Fruit fly (Drosophila melanogaster): Measurements from ENCODE around the gene odd.

DNA sequence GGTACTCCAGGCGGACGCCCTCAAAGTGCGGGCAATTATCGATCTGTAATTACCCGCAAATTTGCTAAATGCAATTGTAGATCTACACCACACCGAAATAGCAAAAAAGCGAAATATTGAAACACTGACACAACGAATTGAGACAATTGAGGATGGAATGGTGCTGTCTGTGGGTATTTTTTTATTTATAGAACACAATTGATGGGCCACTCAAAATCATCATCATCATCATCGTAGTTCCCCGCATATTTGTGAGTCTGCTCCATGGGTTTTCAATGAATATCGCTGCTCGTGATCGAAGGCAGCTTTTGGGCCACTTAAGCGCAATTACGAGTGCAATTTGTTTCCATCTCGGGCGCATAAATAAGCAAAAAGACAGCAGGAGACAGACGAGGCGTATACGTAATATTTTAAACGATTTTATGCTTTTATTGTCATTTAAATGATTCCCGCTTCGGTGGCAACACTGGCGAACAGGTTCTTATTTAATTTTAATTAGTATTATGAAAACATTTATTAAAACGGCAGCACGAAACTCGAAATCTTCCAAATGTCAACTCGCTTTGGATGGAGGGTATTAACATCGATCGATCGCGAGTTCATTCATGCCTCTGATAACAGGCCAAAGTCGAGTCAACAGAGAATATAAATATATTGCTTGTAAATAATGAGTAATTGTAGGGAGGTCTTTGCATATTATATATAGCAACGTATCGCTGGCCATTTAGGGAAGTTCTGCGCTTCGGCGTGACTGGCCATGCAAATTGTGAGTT, 35.8 kb upstream of the odd start:
- TF ChIP-seq CG1621 (tag; optimal IDR thresholded peaks at IDR 0.05) (no peak), lz (GFP tag; optimal IDR thresholded peaks at IDR 0.05) (no peak), Smox (GFP tag; optimal IDR thresholded peaks at IDR 0.05) (no peak), OdsH (GFP tag; optimal IDR thresholded peaks at IDR 0.05) (no peak), Sox15 (GFP tag; optimal IDR thresholded peaks at IDR 0.05) (no peak), fkh (GFP tag; optimal IDR thresholded peaks at IDR 0.05) (no peak), Met (GFP tag; optimal IDR thresholded peaks at IDR 0.05) (no peak), dsx (GFP tag; optimal IDR thresholded peaks at IDR 0.05; ENCODE audit: poor library complexity, severe bottlenecking) (no peak), fd59A (GFP tag; optimal IDR thresholded peaks at IDR 0.05) (no peak)
